Fruit fly (Drosophila melanogaster): ENCODE measurements around the gene CG43115.
A peak's percentile ranks its signal among the peaks of the same experiment; 100 is the strongest.

The CG43115 gene

DNA sequence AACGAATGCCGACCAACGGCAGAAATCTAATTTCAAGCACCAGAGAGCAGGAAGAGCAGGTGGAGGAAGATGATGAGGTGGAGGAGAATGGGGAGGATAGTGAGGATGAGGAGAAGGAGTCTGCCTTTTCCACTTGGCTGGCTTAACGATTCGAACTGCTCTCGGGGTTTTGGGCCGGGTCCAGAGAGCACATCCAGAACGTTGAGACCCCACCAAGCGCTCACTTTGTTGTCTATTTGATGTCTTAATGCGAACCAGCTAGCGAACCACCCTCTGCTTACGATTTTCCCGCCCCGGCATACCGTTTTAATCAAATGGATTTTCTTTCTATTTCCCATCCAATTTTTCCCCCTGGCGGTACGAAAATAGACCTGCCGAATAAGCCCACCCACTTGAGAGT lies 31.5 kb downstream of the CG43115 start:
- TF ChIP-seq vri (GFP tag; optimal IDR thresholded peaks at IDR 0.05) (no peak), Hr4 (GFP tag; optimal IDR thresholded peaks at IDR 0.05) (no peak), Ets96B (tag; optimal IDR thresholded peaks at IDR 0.05) (no peak), topi (GFP tag; optimal IDR thresholded peaks at IDR 0.05) (no peak), acj6 (GFP tag; optimal IDR thresholded peaks at IDR 0.05) (no peak), Eip93F (GFP tag; optimal IDR thresholded peaks at IDR 0.05) (no peak), Lpt (GFP tag; optimal IDR thresholded peaks at IDR 0.05) (no peak), achi (GFP tag; optimal IDR thresholded peaks at IDR 0.05) (no peak), CG32006 (GFP tag; optimal IDR thresholded peaks at IDR 0.05) (no peak), Eip78C (GFP tag) (no peak), CG6792 (GFP tag; optimal IDR thresholded peaks at IDR 0.05) (no peak), fd59A (GFP tag; optimal IDR thresholded peaks at IDR 0.05) (no peak)

DNA sequence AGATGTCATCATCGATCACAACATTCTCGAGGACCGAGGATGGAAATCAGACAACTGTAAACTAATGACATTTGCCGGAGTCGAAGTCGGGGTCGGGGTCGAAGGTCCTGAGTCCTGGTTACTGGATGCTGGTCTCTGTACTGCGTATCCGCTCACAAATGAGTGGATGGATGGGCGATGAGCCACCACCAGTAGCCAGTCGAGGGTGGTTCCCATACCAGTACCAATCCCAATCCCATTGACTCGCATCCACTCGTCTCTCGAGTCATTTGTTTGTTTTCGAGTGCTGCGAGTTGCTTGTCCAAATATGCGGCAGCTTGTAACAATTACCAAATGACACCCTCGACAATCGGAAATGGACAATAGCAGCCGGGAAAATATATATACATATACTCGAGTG lies 33.4 kb downstream of the CG43115 start:
- TF ChIP-seq CG6808 (GFP tag; optimal IDR thresholded peaks at IDR 0.05) (no peak), CG1621 (tag; optimal IDR thresholded peaks at IDR 0.05) (no peak), Hr38 (GFP tag; optimal IDR thresholded peaks at IDR 0.05) (no peak), CG8319 (GFP tag; optimal IDR thresholded peaks at IDR 0.05) (no peak), dac (GFP tag; optimal IDR thresholded peaks at IDR 0.05) (no peak), Lpt (GFP tag; optimal IDR thresholded peaks at IDR 0.05) (no peak), CG6163 (GFP tag; IDR thresholded peaks at IDR 0.05) (no peak), pdm3 (GFP tag; optimal IDR thresholded peaks at IDR 0.05) (no peak), spab (GFP tag; optimal IDR thresholded peaks at IDR 0.05) (no peak), Sox102F (GFP tag; optimal IDR thresholded peaks at IDR 0.05) (no peak), CG3032 (tag; optimal IDR thresholded peaks at IDR 0.05) (no peak), topi (GFP tag; optimal IDR thresholded peaks at IDR 0.05) (no peak), CG7368 (GFP tag; optimal IDR thresholded peaks at IDR 0.05) (no peak), CG6854 (GFP tag; optimal IDR thresholded peaks at IDR 0.05) (no peak), net (GFP tag; optimal IDR thresholded peaks at IDR 0.05) (no peak), svp (GFP tag) (no peak), OdsH (GFP tag; optimal IDR thresholded peaks at IDR 0.05) (no peak), achi (GFP tag; optimal IDR thresholded peaks at IDR 0.05) (no peak)

dm6 chrX:6031692-6032091 lies 34.5 kb downstream of the CG43115 start:
- TF ChIP-seq CG16779 (tag; optimal IDR thresholded peaks at IDR 0.05) (no peak), achi (GFP tag; optimal IDR thresholded peaks at IDR 0.05) (peak; percentile 36), CG6808 (GFP tag; optimal IDR thresholded peaks at IDR 0.05) (peak; percentile 50), CG6163 (GFP tag; IDR thresholded peaks at IDR 0.05) (peak; percentile 56), Sox15 (GFP tag; optimal IDR thresholded peaks at IDR 0.05) (peak; percentile 5), Hr38 (GFP tag; optimal IDR thresholded peaks at IDR 0.05) (no peak), CG11902 (GFP tag; optimal IDR thresholded peaks at IDR 0.05) (peak; percentile 27), Eip78C (GFP tag) (peak; percentile 84), CG3032 (tag; optimal IDR thresholded peaks at IDR 0.05) (peak; percentile 39), CG11294 (GFP tag; IDR thresholded peaks at IDR 0.05) (no peak), Gug (GFP tag; IDR thresholded peaks at IDR 0.05) (no peak), CG8632 (GFP tag; optimal IDR thresholded peaks at IDR 0.05) (peak; percentile 21), fkh (GFP tag; optimal IDR thresholded peaks at IDR 0.05) (no peak), Ets96B (tag; optimal IDR thresholded peaks at IDR 0.05) (peak; percentile 26), dsx (GFP tag; optimal IDR thresholded peaks at IDR 0.05; ENCODE audit: poor library complexity, severe bottlenecking) (peak; percentile 17), pdm3 (GFP tag; optimal IDR thresholded peaks at IDR 0.05) (peak; percentile 34), dac (GFP tag; optimal IDR thresholded peaks at IDR 0.05) (no peak), CG11762 (GFP tag; optimal IDR thresholded peaks at IDR 0.05; ENCODE audit: insufficient read depth) (no peak), CG6854 (GFP tag; optimal IDR thresholded peaks at IDR 0.05) (no peak), CG6276 (GFP tag; optimal IDR thresholded peaks at IDR 0.05) (no peak), Ets21C (GFP tag; optimal IDR thresholded peaks at IDR 0.05) (peak; percentile 28), topi (GFP tag; optimal IDR thresholded peaks at IDR 0.05) (peak; percentile 66), Hr4 (GFP tag; optimal IDR thresholded peaks at IDR 0.05) (no peak), Met (GFP tag; optimal IDR thresholded peaks at IDR 0.05) (peak; percentile 60), CG31627 (GFP tag; optimal IDR thresholded peaks at IDR 0.05) (peak; percentile 59), CG8119 (GFP tag; IDR thresholded peaks at IDR 0.05) (no peak), esn (GFP tag; optimal IDR thresholded peaks at IDR 0.05) (peak; percentile 70), lz (GFP tag; optimal IDR thresholded peaks at IDR 0.05) (peak; percentile 52), fd59A (GFP tag; optimal IDR thresholded peaks at IDR 0.05) (peak; percentile 5), Eip93F (GFP tag; optimal IDR thresholded peaks at IDR 0.05) (no peak), CG7368 (GFP tag; optimal IDR thresholded peaks at IDR 0.05) (peak; percentile 28), Blimp-1 (GFP tag; optimal IDR thresholded peaks at IDR 0.05) (no peak), acj6 (GFP tag; optimal IDR thresholded peaks at IDR 0.05) (peak; percentile 42), salr (GFP tag; optimal IDR thresholded peaks at IDR 0.05) (no peak), OdsH (GFP tag; optimal IDR thresholded peaks at IDR 0.05) (no peak), CG6792 (GFP tag; optimal IDR thresholded peaks at IDR 0.05) (peak; percentile 50), CG3919 (GFP tag; optimal IDR thresholded peaks at IDR 0.05) (peak; percentile 36), net (GFP tag; optimal IDR thresholded peaks at IDR 0.05) (peak; percentile 2)
